Worm (Caenorhabditis elegans) whole organism, midembryonic: Measurements from ENCODE around the gene idpp-9.

Source experiments
- T22C8.4 ChIP-seq: fragments of 200-800 bp; sonication (Bioruptor generic); IDR thresholded peaks from 2 replicates; pipeline ENCODE4 v1.3.6; 2022; ENCODE audit warnings: missing genetic modification characterization, missing compliant biosample characterization
- cog-1 ChIP-seq: sonication (generic microtip); optimal IDR thresholded peaks from 2 replicates; lab custom pipeline; 2016; ENCODE audit warnings: missing genetic modification characterization, missing compliant biosample characterization
- flt-1 ChIP-seq: fragments of 200-800 bp; sonication (Bioruptor generic); IDR thresholded peaks from 2 replicates; pipeline ENCODE4 v1.3.6; 2022; ENCODE audit warnings: missing genetic modification characterization, missing compliant biosample characterization
- klf-2 ChIP-seq: fragments of 200-800 bp; sonication (Bioruptor generic); conservative IDR thresholded peaks from 2 replicates; pipeline ENCODE4 v1.3.6; 2022; ENCODE audit warnings: missing genetic modification reagents, missing genetic modification characterization, missing compliant biosample characterization
- med-1 ChIP-seq: sonication (generic microtip); optimal IDR thresholded peaks from 2 replicates; lab custom pipeline; 2017; ENCODE audit warnings: missing genetic modification characterization, mild to moderate bottlenecking, missing compliant biosample characterization, antibody characterized with exemption, missing genetic modification reagents; ENCODE audit not compliant: insufficient read depth
- ref-1 ChIP-seq: fragments of 200-800 bp; sonication (Bioruptor generic); conservative IDR thresholded peaks from 2 replicates; pipeline ENCODE4 v1.3.6; 2022; ENCODE audit warnings: missing genetic modification reagents, missing genetic modification characterization, missing compliant biosample characterization
- tab-1 ChIP-seq: fragments of 200-800 bp; sonication (Bioruptor generic); IDR thresholded peaks from 2 replicates; pipeline ENCODE4 v1.3.6; 2022; ENCODE audit warnings: missing genetic modification characterization, missing compliant biosample characterization
- ztf-23 ChIP-seq: fragments of 200-800 bp; sonication (Bioruptor generic); IDR thresholded peaks from 2 replicates; pipeline ENCODE4 v1.3.6; 2022; ENCODE audit warnings: missing genetic modification reagents, missing genetic modification characterization, missing compliant biosample characterization
- ztf-29 ChIP-seq: fragments of 200-800 bp; sonication (Bioruptor generic); IDR thresholded peaks from 2 replicates; pipeline ENCODE4 v1.3.6; 2022; ENCODE audit warnings: missing genetic modification reagents, missing genetic modification characterization, missing compliant biosample characterization

Gene idpp-9

DNA sequence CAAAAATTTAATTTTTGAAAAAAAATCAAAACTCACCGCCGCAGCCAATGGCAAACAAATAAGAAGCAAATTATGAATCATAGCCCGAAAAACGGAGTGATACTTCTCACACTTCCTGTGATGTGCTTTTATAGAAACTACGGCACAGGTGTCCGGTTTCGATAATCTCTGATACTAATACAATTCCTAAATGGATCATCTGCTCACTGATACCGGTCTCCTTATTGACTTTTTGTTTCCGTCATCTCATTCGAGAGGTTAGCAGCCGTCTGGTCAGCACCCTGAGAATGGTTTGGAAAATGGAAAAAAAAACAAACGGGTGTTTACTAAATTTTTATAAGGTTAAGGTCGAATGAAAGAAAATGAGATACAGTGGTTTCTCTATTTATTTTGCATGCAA lies at the start of gene idpp-9:
TSS of gene idpp-9 (minus strand) at position 101 of the 400 bp plus-strand sequence.
- TF ChIP-seq tab-1 (GFP tag; lab: Robert Waterston, UW) (no peak), ztf-23 (GFP tag; lab: Robert Waterston, UW) (no peak)

DNA sequence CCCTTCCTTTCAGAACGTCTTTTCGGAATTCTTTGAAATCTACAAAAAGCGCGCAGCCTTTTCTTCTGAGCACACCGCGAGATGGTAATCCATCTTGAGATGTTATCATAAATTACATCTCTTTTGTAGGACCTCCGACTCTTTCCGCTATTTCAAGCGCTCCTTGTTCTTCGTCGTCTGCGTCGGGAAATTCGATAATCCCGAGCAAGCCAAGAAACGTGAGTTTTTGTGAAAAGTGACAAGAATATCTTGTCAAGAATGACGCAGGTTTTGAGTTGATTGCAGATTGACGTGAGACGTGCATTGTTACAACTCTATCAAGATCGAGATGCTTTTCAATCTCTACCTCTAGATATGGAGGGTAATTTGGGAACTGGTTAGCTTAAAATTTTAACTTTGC lies 44.7 kb upstream of the idpp-9 start:
- TF ChIP-seq ztf-29 (GFP tag; lab: Robert Waterston, UW) (no peak), ref-1 (GFP tag; lab: Robert Waterston, UW) (no peak), ztf-23 (GFP tag; lab: Robert Waterston, UW) (no peak), tab-1 (GFP tag; lab: Robert Waterston, UW) (no peak), T22C8.4 (no peak), klf-2 (GFP tag; lab: Robert Waterston, UW) (no peak), med-1 (GFP tag; lab: Kevin White, UChicago) (no peak), flt-1 (GFP tag; lab: Robert Waterston, UW) (no peak), cog-1 (tag; lab: Kevin White, UChicago) (no peak)

DNA sequence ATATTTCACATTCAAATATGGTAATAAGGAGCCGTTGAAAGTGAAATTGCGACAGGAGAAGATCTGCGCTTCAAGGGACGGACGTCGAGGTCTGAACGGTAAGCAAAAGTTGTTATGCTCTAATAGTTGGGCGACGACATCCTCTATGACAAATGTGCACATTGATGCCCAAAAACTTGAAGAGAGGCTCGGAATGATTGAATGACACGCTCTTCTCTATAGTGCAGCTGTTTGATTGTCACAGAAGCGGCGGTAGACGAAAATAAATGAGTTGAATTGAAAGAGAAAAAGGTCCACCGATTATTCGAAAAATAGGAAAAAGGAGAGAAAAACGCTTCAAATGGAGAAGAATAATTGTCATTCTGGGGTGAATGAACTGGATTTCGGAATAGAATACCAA lies 43.6 kb upstream of the idpp-9 start:
- TF ChIP-seq flt-1 (GFP tag; lab: Robert Waterston, UW), result no peak
- TF ChIP-seq cog-1 (tag; lab: Kevin White, UChicago), result no peak
- TF ChIP-seq ztf-29 (GFP tag; lab: Robert Waterston, UW), result no peak
- no peak for TF ChIP-seq med-1 (GFP tag; lab: Kevin White, UChicago)
- no peak for TF ChIP-seq ztf-23 (GFP tag; lab: Robert Waterston, UW)
- TF ChIP-seq T22C8.4, result no peak
- TF ChIP-seq klf-2 (GFP tag; lab: Robert Waterston, UW), result no peak
- no peak for TF ChIP-seq ref-1 (GFP tag; lab: Robert Waterston, UW)
- no peak for TF ChIP-seq tab-1 (GFP tag; lab: Robert Waterston, UW)

DNA sequence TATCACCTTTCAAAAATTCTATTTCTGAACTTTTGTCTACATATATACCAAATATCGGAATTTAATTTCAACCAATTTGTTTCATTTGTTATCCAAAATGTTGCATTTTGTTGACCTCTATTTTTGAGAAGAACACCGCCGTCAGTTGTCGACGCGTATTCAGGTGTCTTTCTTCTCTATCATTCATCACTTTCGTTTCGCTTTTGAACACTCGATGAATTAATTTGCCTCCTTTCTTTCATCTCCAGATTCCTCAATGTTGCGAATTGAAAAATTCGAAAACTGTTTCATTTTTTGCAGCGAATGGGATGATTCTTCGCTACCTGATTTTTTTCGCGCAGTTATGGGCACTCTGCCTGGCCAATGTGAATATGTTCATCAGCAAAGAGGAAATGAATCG lies 42.6 kb upstream of the idpp-9 start, which contains the start of gene lin-18:
TSS of gene lin-18 (plus strand) at position 301 of the 400 bp plus-strand sequence.
- TF ChIP-seq klf-2 (GFP tag; lab: Robert Waterston, UW) (no peak), cog-1 (tag; lab: Kevin White, UChicago) (no peak), ztf-23 (GFP tag; lab: Robert Waterston, UW) (no peak), med-1 (GFP tag; lab: Kevin White, UChicago) (no peak), ref-1 (GFP tag; lab: Robert Waterston, UW) (no peak), tab-1 (GFP tag; lab: Robert Waterston, UW) (no peak), flt-1 (GFP tag; lab: Robert Waterston, UW) (no peak), ztf-29 (GFP tag; lab: Robert Waterston, UW) (no peak), T22C8.4 (no peak)

DNA sequence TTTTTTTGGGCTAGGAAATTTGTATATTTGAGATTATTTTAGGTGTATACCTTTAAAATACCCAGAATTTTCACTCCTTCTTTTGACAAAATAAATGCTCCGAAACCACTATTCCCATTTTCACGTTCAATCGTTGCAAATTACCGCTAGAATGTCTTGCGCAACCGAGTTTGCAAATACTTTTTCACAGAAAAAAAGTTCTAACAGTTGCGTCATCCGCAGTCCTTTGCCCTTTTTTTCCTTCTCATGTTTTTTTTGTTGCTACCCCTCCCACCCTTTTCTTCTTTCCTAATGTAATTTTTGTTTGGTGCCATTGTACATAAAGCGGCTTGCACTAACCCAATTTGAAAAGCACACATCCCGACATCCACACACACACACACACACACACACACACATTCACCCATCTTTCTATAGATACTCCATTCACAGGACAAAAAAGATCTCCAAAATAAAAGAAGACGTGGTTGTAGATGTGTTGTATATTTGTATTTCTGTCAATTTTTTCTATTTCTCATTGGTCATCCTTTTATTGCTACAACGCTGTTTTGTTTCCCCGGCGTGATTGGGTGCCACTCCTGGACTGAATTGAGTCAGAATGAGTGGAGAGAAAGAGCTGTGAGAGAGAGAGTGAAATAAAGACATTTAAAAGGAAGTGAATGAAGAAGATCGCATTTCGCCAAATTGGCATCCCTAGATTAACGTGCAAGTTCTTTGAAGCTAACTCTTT lies 42.0 kb upstream of the idpp-9 start:
- TF ChIP-seq T22C8.4 (no peak), ztf-29 (GFP tag; lab: Robert Waterston, UW) (no peak)

DNA sequence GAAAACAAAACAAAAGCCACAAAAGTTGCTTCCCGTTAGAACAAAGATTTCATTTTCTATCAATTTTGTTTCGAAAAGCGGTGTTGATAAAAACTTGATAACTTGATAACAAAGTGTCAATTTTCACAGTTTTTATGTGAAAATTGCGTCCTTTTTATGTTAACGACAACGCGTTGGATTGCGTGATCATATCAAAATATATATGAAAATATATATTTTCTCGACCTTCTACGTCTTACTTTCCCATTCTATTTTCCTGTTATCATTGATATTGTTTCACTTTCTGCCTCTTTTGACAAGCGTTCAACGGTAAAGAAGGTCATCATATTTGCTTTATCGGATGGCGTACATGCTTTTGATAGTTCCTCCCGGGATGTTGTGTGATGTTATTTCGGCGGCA lies 37.1 kb upstream of the idpp-9 start:
- no peak for TF ChIP-seq T22C8.4
- TF ChIP-seq tab-1 (GFP tag; lab: Robert Waterston, UW), result no peak
- TF ChIP-seq cog-1 (tag; lab: Kevin White, UChicago), result no peak
- TF ChIP-seq ref-1 (GFP tag; lab: Robert Waterston, UW), result no peak

DNA sequence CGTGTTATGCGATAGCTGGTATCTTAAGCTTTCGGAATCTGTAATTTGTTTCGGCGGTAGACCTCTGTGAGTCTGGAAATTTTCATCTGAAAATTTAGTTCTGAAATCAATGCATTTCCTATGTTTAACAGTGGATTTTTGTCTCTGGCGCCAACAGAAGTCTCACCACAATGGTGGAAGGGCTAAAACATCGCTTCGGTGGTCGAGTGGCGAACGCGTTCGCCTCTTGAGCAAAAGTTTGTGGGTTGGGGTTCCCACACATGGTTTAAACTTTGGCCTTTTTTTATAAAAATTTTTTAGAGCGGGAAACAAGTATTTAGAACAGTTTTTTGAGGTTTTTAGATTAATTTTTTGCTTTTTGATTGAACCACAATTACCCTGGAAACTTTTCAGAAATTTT lies 34.1 kb upstream of the idpp-9 start:
- TF ChIP-seq ztf-23 (GFP tag; lab: Robert Waterston, UW) (no peak), cog-1 (tag; lab: Kevin White, UChicago) (no peak), T22C8.4 (no peak), ref-1 (GFP tag; lab: Robert Waterston, UW) (no peak), tab-1 (GFP tag; lab: Robert Waterston, UW) (no peak)

DNA sequence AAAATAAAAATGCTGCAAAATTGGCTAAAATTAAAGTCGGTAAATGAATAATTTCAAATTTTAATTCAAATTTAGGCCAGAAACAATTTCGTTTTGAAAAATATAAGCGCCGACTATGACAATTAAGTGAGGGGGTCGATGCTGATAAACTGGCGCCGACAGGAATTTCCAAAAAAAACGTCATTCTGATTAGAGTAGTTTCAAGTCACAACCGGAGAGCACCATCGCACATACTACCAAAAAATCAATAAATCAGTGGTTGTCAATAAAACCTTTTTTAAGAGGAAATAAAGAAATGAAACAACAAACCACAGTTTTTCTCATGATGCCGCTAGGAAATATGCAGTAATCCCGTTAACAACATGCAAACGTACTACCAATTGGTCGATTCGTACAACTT lies 33.4 kb upstream of the idpp-9 start:
- TF ChIP-seq ztf-29 (GFP tag; lab: Robert Waterston, UW), result no peak
- TF ChIP-seq klf-2 (GFP tag; lab: Robert Waterston, UW), result no peak
- no peak for TF ChIP-seq ztf-23 (GFP tag; lab: Robert Waterston, UW)
- TF ChIP-seq flt-1 (GFP tag; lab: Robert Waterston, UW), result no peak
- no peak for TF ChIP-seq tab-1 (GFP tag; lab: Robert Waterston, UW)
- no peak for TF ChIP-seq T22C8.4
- TF ChIP-seq ref-1 (GFP tag; lab: Robert Waterston, UW), result no peak
- TF ChIP-seq cog-1 (tag; lab: Kevin White, UChicago), result no peak
- no peak for TF ChIP-seq med-1 (GFP tag; lab: Kevin White, UChicago)

DNA sequence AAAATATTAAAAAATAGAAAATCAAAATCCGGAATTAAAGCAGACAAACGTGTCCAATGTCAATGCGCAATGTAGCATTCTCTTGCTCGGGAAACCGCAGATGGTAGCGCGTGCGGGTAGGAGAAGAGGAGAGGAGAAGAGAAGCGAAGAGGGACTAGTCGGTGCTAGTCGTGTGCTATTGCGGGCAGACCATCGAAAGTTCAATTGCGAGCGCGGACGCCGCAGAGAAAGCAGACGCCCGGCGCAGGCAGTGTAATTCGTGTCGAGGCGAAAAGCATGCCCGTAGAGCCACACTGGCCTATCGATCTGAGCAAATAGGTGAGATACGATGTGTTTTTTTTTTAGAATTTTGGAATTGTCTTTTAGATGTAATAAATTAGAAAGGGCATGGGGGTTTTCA lies 30.0 kb upstream of the idpp-9 start:
- TF ChIP-seq T22C8.4 (no peak), ztf-23 (GFP tag; lab: Robert Waterston, UW) (no peak), ztf-29 (GFP tag; lab: Robert Waterston, UW) (no peak), cog-1 (tag; lab: Kevin White, UChicago) (peak; percentile 8), ref-1 (GFP tag; lab: Robert Waterston, UW) (no peak), tab-1 (GFP tag; lab: Robert Waterston, UW) (no peak), klf-2 (GFP tag; lab: Robert Waterston, UW) (0 out of 2 replicates have a peak, but pooled peaks have one; percentile 34), med-1 (GFP tag; lab: Kevin White, UChicago) (no peak), flt-1 (GFP tag; lab: Robert Waterston, UW) (no peak)
